Worm (Caenorhabditis elegans): ENCODE data around the gene C47E12.14.

C47E12.14 gene

DNA sequence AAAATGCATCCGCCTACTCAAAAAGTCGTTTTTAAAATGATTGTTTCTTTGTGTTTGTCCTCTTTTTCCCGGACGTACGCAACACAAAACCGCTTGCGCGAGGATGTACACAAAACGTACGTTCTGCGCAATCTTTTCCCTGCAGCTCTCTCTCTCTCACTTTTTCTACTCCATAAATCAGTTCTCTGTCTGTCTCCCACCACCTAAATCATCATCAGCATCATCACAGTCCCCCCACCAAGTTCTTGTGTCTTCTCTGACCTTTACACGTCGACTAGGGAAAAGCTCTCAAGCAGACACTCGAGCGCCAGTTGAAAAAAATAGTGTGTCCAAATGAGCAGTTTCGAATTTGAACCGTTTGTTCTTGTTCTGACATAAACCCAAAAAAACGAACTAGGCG lies 31.9 kb downstream of the C47E12.14 start:
- TF ChIP-seq F55B11.4 (tag; optimal IDR thresholded peaks at IDR 0.05; ENCODE audit: borderline replicate concordance, insufficient read depth) (no peak), egl-44 (GFP tag; IDR thresholded peaks at IDR 0.05) (no peak), chd-7 (tag; optimal IDR thresholded peaks at IDR 0.05) (no peak), B0261.1 (tag; optimal IDR thresholded peaks at IDR 0.05) (no peak), F39B2.1 (GFP tag; IDR thresholded peaks at IDR 0.05) (no peak), akir-1 (GFP tag; optimal IDR thresholded peaks at IDR 0.05) (no peak), ztf-25 (GFP tag; IDR thresholded peaks at IDR 0.05) (no peak), C17E4.6 (GFP tag; IDR thresholded peaks at IDR 0.05) (no peak), F23B12.7 (tag; optimal IDR thresholded peaks at IDR 0.05; ENCODE audit: insufficient read depth) (no peak), let-607 (tag; optimal IDR thresholded peaks at IDR 0.05) (no peak), madf-3 (GFP tag; IDR thresholded peaks at IDR 0.05) (no peak), tbx-9 (tag; optimal IDR thresholded peaks at IDR 0.05; ENCODE audit: borderline replicate concordance) (no peak), hrde-1 (tag; optimal IDR thresholded peaks at IDR 0.05; ENCODE audit: borderline replicate concordance) (no peak), tlf-1 (GFP tag; optimal IDR thresholded peaks at IDR 0.05) (no peak), ceh-40 (GFP tag; IDR thresholded peaks at IDR 0.05) (no peak), nfya-2 (GFP tag; IDR thresholded peaks at IDR 0.05) (no peak), T26A5.8 (tag; optimal IDR thresholded peaks at IDR 0.05) (no peak)

DNA sequence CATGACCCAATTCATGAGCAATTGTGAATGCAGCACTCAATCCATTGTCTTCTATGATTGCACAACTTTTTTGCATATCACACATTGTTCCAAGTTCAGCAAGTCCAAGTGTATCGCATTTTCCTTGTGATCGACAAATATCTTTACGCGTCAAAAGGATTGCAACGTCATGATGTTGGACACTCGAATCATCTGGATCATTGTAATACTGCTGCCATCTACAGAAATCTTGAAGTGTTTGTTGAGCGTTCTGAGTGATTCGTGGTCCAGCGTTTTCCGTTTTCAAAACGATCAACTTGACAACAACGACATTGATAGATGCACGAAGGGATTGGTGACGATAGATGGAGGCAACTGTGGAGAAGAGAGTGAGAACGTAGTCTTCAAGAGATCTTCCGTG lies 33.0 kb downstream of the C47E12.14 start:
- no peak for TF ChIP-seq hrde-1 (tag; optimal IDR thresholded peaks at IDR 0.05; ENCODE audit: borderline replicate concordance)
- no peak for TF ChIP-seq Y95B8A.8 (GFP tag; IDR thresholded peaks at IDR 0.05)
- no peak for TF ChIP-seq xnd-1 (tag; optimal IDR thresholded peaks at IDR 0.05)
- TF ChIP-seq zim-3 (tag; optimal IDR thresholded peaks at IDR 0.05) = no peak
- TF ChIP-seq repo-1 (tag; optimal IDR thresholded peaks at IDR 0.05) = no peak
- 0 out of 2 replicates have a peak, but pooled peaks have one; percentile 15 for TF ChIP-seq madf-3 (GFP tag; IDR thresholded peaks at IDR 0.05)

DNA sequence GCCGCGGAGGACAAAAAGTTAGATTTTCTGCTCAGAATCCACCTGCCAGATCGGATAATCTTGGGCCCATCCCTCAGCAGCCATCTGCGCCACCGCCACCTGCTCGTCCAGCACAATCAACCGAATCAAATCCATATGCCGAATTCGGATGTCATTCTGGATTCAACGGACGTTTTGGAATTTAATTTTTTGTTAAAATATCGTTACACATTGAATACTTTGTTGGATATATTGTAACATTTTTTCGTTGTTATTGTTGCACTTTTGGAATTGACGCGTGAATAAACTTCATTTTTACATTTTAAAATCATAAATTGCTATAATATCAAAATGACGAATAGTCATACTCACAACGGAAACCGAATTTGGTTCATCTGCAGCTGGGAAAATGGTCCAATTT lies 42.6 kb downstream of the C47E12.14 start, which contains the start of gene spe-29:
Gene spe-29, plus strand, starts transcription at position 301 of the 400 bp plus-strand sequence.
- no peak for TF ChIP-seq sea-2 (GFP tag; IDR thresholded peaks at IDR 0.05)
- no peak for TF ChIP-seq lag-1 (GFP tag; IDR thresholded peaks at IDR 0.05)
- TF ChIP-seq die-1 (tag; optimal IDR thresholded peaks at IDR 0.05) = no peak
- TF ChIP-seq hmg-20 (GFP tag; IDR thresholded peaks at IDR 0.05) = no peak
- TF ChIP-seq tbp1 (GFP tag; optimal IDR thresholded peaks at IDR 0.05) = no peak
- TF ChIP-seq F52B5.7 (tag; optimal IDR thresholded peaks at IDR 0.05) = no peak
- TF ChIP-seq C17E4.6 (GFP tag; IDR thresholded peaks at IDR 0.05) = no peak
- no peak for TF ChIP-seq egrh-3 (GFP tag; IDR thresholded peaks at IDR 0.05)
- TF ChIP-seq pbrm-1 (GFP tag; IDR thresholded peaks at IDR 0.05) = no peak
- no peak for TF ChIP-seq ceh-91 (GFP tag; IDR thresholded peaks at IDR 0.05)
- TF ChIP-seq Y95B8A.8 (GFP tag; IDR thresholded peaks at IDR 0.05) = no peak
- TF ChIP-seq efl-1 (GFP tag; optimal IDR thresholded peaks at IDR 0.05) = no peak

DNA sequence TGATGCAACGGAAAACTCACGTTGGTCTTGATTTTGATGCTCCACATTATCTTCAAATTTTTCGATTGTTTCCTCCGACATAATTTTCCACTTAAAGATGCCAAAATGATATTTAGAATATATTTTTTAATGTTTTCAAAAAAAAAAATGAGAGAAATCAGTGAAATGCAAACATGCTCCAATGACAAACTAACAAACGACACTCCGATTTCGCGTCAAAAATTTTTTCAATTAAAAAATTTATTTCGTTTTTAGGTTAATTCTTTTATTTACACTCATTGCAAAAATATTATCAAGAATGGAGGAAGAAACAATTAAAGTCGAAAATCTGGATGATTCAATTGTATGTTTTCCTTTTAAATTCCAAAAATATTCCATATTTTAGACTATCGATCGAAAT lies 44.1 kb downstream of the C47E12.14 start, which contains the start of the genes trmt-10A and F25H8.2:
Gene trmt-10A, minus strand, starts transcription at position 159 of the 400 bp plus-strand sequence.
Gene F25H8.2, plus strand, starts transcription at position 181 of the 400 bp plus-strand sequence.
- TF ChIP-seq attf-5 (GFP tag; optimal IDR thresholded peaks at IDR 0.05) (peak; percentile 54), attf-3 (GFP tag; conservative IDR thresholded peaks at IDR 0.05) (peak; percentile 76), ceh-100 (GFP tag; IDR thresholded peaks at IDR 0.05) (no peak), mcd-1 (GFP tag; IDR thresholded peaks at IDR 0.05) (peak; percentile 70), egl-18 (GFP tag; IDR thresholded peaks at IDR 0.05) (no peak)

Data from whole organism, young adult.